Worm (Caenorhabditis elegans) whole organism, L1 larva: Measurements from ENCODE around the gene Y111B2A.12.
A peak's percentile ranks its signal among the peaks of the same experiment; 100 is the strongest.

ENCODE experiments used
- F16B12.6 ChIP-seq: fragments of 150-350 bp; optimal IDR thresholded peaks from 2 replicates; lab custom pipeline; 2014; ENCODE audit warnings: missing biosample characterization, missing genetic modification characterization
- aha-1 ChIP-seq: fragments of 150-350 bp; optimal IDR thresholded peaks from 2 replicates; lab custom pipeline; 2014; ENCODE audit warnings: missing biosample characterization, missing genetic modification characterization
- aly-2 ChIP-seq: fragments of 150-350 bp; optimal IDR thresholded peaks from 2 replicates; lab custom pipeline; 2014; ENCODE audit warnings: missing biosample characterization, missing genetic modification characterization
- blmp-1 ChIP-seq: fragments of 150-350 bp; optimal IDR thresholded peaks from 2 replicates; lab custom pipeline; 2014; ENCODE audit warnings: missing biosample characterization, missing genetic modification characterization
- ceh-82 ChIP-seq, 3 experiments: fragments of 150-350 bp in 1 of 3; sonication (generic microtip) in 2 of 3; optimal IDR thresholded peaks; 2 replicates each; lab custom pipeline; 2014 to 2017; ENCODE audit warnings: missing biosample characterization in 3 of 3, missing genetic modification characterization in 3 of 3
- ceh-90 ChIP-seq: sonication (generic microtip); optimal IDR thresholded peaks from 2 replicates; lab custom pipeline; 2016; ENCODE audit warnings: missing genetic modification characterization, missing compliant biosample characterization
- efl-1 ChIP-seq, 4 experiments: fragments of 150-350 bp; optimal IDR thresholded peaks in 3 of 4; peaks in 1 of 4; 1 replicate in 1 of 4; 2 replicates in 3 of 4; lab custom pipeline; 2014; ENCODE audit warnings: missing biosample characterization in 2 of 4, missing genetic modification characterization in 2 of 4, missing genetic modification reagents in 2 of 4
- egl-13 ChIP-seq: sonication (generic microtip); optimal IDR thresholded peaks from 2 replicates; lab custom pipeline; 2016; ENCODE audit warnings: missing genotype, missing genetic modification reagents, missing genetic modification characterization, missing compliant biosample characterization
- fkh-8 ChIP-seq: sonication (generic microtip); optimal IDR thresholded peaks from 2 replicates; lab custom pipeline; 2016; ENCODE audit warnings: mild to moderate bottlenecking, missing genetic modification characterization, missing compliant biosample characterization
- grh-1 ChIP-seq: fragments of 200-800 bp; sonication (Bioruptor generic); IDR thresholded peaks from 2 replicates; pipeline ENCODE4 v1.3.6; 2022; ENCODE audit warnings: missing genetic modification reagents, missing genetic modification characterization, missing compliant biosample characterization
- hlh-4 ChIP-seq: sonication (generic microtip); optimal IDR thresholded peaks from 2 replicates; lab custom pipeline; 2016; ENCODE audit warnings: mild to moderate bottlenecking, missing genetic modification characterization, missing compliant biosample characterization
- irx-1 ChIP-seq: sonication (generic microtip); optimal IDR thresholded peaks from 2 replicates; lab custom pipeline; 2016; ENCODE audit warnings: missing genetic modification characterization, missing compliant biosample characterization
- isw-1 ChIP-seq: fragments of 200-800 bp; sonication (Bioruptor generic); IDR thresholded peaks from 2 replicates; pipeline ENCODE4 v1.3.6; 2022; ENCODE audit warnings: missing genetic modification characterization, missing compliant biosample characterization
- lin-14 ChIP-seq: fragments of 200-800 bp; sonication (Bioruptor generic); optimal IDR thresholded peaks from 2 replicates; lab custom pipeline; 2018; ENCODE audit warnings: mild to moderate bottlenecking, missing genetic modification characterization, moderate library complexity, missing compliant biosample characterization
- lin-35 ChIP-seq, 2 experiments: fragments of 150-350 bp; optimal IDR thresholded peaks; 2 replicates each; lab custom pipeline; 2014; ENCODE audit warnings: missing biosample characterization in 2 of 2, missing genetic modification characterization in 2 of 2, missing genetic modification reagents in 2 of 2
- lin-39 ChIP-seq: fragments of 150-350 bp; optimal IDR thresholded peaks from 2 replicates; lab custom pipeline; 2014; ENCODE audit warnings: missing biosample characterization, missing genetic modification reagents, missing genetic modification characterization
- lir-3 ChIP-seq: sonication (generic microtip); optimal IDR thresholded peaks from 2 replicates; lab custom pipeline; 2016; ENCODE audit warnings: mild to moderate bottlenecking, missing genetic modification characterization, moderate library complexity, missing compliant biosample characterization; ENCODE audit not compliant: poor library complexity
- lsy-2 ChIP-seq, 2 experiments: fragments of 150-350 bp; optimal IDR thresholded peaks; 2 replicates each; lab custom pipeline; 2014; ENCODE audit warnings: missing biosample characterization in 2 of 2, missing genetic modification characterization in 2 of 2
- mab-9 ChIP-seq: fragments of 200-800 bp; sonication (Bioruptor generic); IDR thresholded peaks from 2 replicates; pipeline ENCODE4 v1.3.6; 2022; ENCODE audit warnings: missing genetic modification reagents, missing genetic modification characterization, missing compliant biosample characterization
- mdl-1 ChIP-seq, 2 experiments: fragments of 150-350 bp; optimal IDR thresholded peaks; 2 replicates each; lab custom pipeline; 2014 to 2017; ENCODE audit warnings: missing biosample characterization in 2 of 2, missing genetic modification characterization in 2 of 2, inconsistent platforms in 1 of 2
- mef-2 ChIP-seq: fragments of 150-350 bp; optimal IDR thresholded peaks from 2 replicates; lab custom pipeline; 2014; ENCODE audit warnings: missing biosample characterization, missing genetic modification characterization
- mep-1 ChIP-seq: fragments of 150-350 bp; optimal IDR thresholded peaks from 2 replicates; lab custom pipeline; 2014; ENCODE audit warnings: missing biosample characterization, missing genetic modification characterization
- nhr-12 ChIP-seq: sonication (generic microtip); optimal IDR thresholded peaks from 2 replicates; lab custom pipeline; 2017; ENCODE audit warnings: missing biosample characterization, missing genetic modification characterization
- nhr-19 ChIP-seq: fragments of 200-800 bp; sonication (Bioruptor generic); conservative IDR thresholded peaks from 2 replicates; pipeline ENCODE4 v1.3.6; 2022; ENCODE audit warnings: missing genetic modification characterization, missing compliant biosample characterization
- nhr-20 ChIP-seq: sonication (generic microtip); optimal IDR thresholded peaks from 2 replicates; lab custom pipeline; 2016; ENCODE audit warnings: mild to moderate bottlenecking, missing genetic modification characterization, missing compliant biosample characterization
- nhr-28 ChIP-seq: fragments of 150-350 bp; optimal IDR thresholded peaks from 2 replicates; lab custom pipeline; 2014; ENCODE audit warnings: missing biosample characterization, missing genetic modification characterization
- nhr-47 ChIP-seq: sonication (generic microtip); optimal IDR thresholded peaks from 2 replicates; lab custom pipeline; 2016; ENCODE audit warnings: mild to moderate bottlenecking, missing genetic modification characterization, moderate library complexity, missing compliant biosample characterization
- nhr-71 ChIP-seq: sonication (generic microtip); optimal IDR thresholded peaks from 2 replicates; lab custom pipeline; 2016; ENCODE audit warnings: mild to moderate bottlenecking, missing genetic modification characterization, moderate library complexity, missing compliant biosample characterization
- nhr-76 ChIP-seq: sonication (generic microtip); optimal IDR thresholded peaks from 2 replicates; lab custom pipeline; 2017; ENCODE audit warnings: missing biosample characterization, missing genetic modification characterization
- nhr-85 ChIP-seq: sonication (generic microtip); peaks from one replicate; lab custom pipeline; 2016; ENCODE audit warnings: missing genetic modification characterization, inconsistent platforms, missing compliant biosample characterization
- pax-3 ChIP-seq: fragments of 200-800 bp; sonication (Bioruptor generic); optimal IDR thresholded peaks from 2 replicates; lab custom pipeline; 2018; ENCODE audit warnings: mild to moderate bottlenecking, missing genetic modification characterization, moderate library complexity, missing compliant biosample characterization
- rnt-1 ChIP-seq: sonication (generic microtip); optimal IDR thresholded peaks from 2 replicates; lab custom pipeline; 2016; ENCODE audit warnings: mild to moderate bottlenecking, missing genetic modification characterization, moderate library complexity, missing compliant biosample characterization
- skn-1 ChIP-seq: fragments of 150-350 bp; optimal IDR thresholded peaks from 2 replicates; lab custom pipeline; 2014; ENCODE audit warnings: missing biosample characterization, missing genetic modification characterization
- snu-23 ChIP-seq: sonication (generic microtip); optimal IDR thresholded peaks from 2 replicates; lab custom pipeline; 2016; ENCODE audit warnings: missing genetic modification characterization, missing compliant biosample characterization
- sox-4 ChIP-seq: sonication (generic microtip); optimal IDR thresholded peaks from 2 replicates; lab custom pipeline; 2016; ENCODE audit warnings: missing genetic modification characterization, missing compliant biosample characterization
- sptf-1 ChIP-seq: fragments of 150-350 bp; optimal IDR thresholded peaks from 2 replicates; lab custom pipeline; 2014; ENCODE audit warnings: missing biosample characterization, missing genetic modification characterization
- sup-37 ChIP-seq: fragments of 200-800 bp; sonication (Bioruptor generic); optimal IDR thresholded peaks from 2 replicates; lab custom pipeline; 2018; ENCODE audit warnings: mild to moderate bottlenecking, missing genetic modification characterization, missing compliant biosample characterization
- swsn-7 ChIP-seq: sonication (generic microtip); optimal IDR thresholded peaks from 2 replicates; lab custom pipeline; 2016; ENCODE audit warnings: missing genetic modification characterization, missing compliant biosample characterization
- tbx-2 ChIP-seq: sonication (generic microtip); optimal IDR thresholded peaks from 2 replicates; lab custom pipeline; 2016; ENCODE audit warnings: missing genetic modification characterization, missing compliant biosample characterization
- unc-130 ChIP-seq: fragments of 150-350 bp; optimal IDR thresholded peaks from 2 replicates; lab custom pipeline; 2017; ENCODE audit warnings: missing biosample characterization, missing genetic modification characterization, inconsistent platforms
- unc-30 ChIP-seq: sonication (generic microtip); optimal IDR thresholded peaks from 2 replicates; lab custom pipeline; 2017; ENCODE audit warnings: missing biosample characterization, missing genetic modification characterization
- unc-86 ChIP-seq: sonication (generic microtip); optimal IDR thresholded peaks from 2 replicates; lab custom pipeline; 2016; ENCODE audit warnings: missing genetic modification characterization, missing compliant biosample characterization
- unc-98 ChIP-seq: fragments of 200-800 bp; sonication (Bioruptor generic); IDR thresholded peaks from 2 replicates; pipeline ENCODE4 v1.3.6; 2022; ENCODE audit warnings: missing genetic modification characterization, missing compliant biosample characterization
- xbp-1 ChIP-seq: sonication (generic microtip); optimal IDR thresholded peaks from 2 replicates; lab custom pipeline; 2016; ENCODE audit warnings: missing genetic modification characterization, missing compliant biosample characterization
- ztf-11 ChIP-seq, 2 experiments: sonication (generic microtip); optimal IDR thresholded peaks; 2 replicates each; lab custom pipeline; 2016 to 2017; ENCODE audit warnings: missing genetic modification characterization in 2 of 2, missing biosample characterization in 1 of 2, missing compliant biosample characterization in 1 of 2

Gene Y111B2A.12

DNA sequence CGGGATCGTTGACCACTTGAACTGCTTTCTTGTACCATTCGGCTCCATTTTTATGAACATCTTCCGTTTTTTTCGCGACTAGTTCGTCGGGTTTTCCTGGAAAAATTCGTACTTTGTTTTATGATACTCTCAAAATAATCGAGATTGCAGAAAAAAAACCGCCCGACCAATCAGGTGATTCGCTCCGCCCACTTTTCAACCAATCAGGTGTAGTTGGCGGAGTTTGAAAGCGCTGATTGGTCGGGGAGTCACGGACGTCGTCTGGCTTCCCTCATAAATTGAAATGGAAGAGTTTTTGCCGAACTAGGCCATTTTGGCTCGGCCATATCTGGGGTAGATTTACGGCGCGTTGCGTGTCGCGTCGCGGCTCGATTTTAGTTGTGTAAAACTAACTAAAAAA lies 43.5 kb downstream of the Y111B2A.12 start (continued):
- TF ChIP-seq pax-3, result no peak

DNA sequence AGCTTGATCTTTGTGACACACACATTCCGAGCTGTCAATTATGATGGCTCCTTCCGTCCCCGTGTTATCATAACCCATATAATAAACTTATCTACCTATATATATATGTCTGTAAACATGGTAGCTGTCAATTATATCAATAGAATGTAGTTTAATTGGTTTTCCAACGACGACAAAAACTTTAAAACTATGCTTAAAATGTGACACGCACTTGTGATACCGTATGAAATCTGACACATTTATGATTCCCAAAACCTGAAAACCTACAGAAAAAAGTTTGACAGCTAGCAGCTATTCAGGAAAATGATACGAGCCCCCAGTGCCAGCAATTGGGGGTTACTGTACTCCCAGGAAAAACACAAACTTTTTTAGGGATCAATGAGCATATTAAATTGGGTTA lies 49.6 kb downstream of the Y111B2A.12 start:
- TF ChIP-seq unc-86 (tag; lab: Kevin White, UChicago), result no peak
- no peak for TF ChIP-seq sptf-1 (tag; lab: Kevin White, UChicago)
- no peak for TF ChIP-seq ceh-82 (tag; optimal IDR thresholded peaks at IDR 0.05; lab: Kevin White, UChicago)
- TF ChIP-seq sox-4 (tag; lab: Kevin White, UChicago), result no peak
- no peak for TF ChIP-seq nhr-12 (tag; lab: Kevin White, UChicago)
- TF ChIP-seq unc-130, result no peak
- TF ChIP-seq lir-3, result no peak
- no peak for TF ChIP-seq nhr-20 (tag; lab: Kevin White, UChicago)
- TF ChIP-seq nhr-28, result no peak
- TF ChIP-seq swsn-7 (tag; lab: Kevin White, UChicago), result no peak
- TF ChIP-seq aha-1 (tag; lab: Kevin White, UChicago), result no peak
- no peak for TF ChIP-seq grh-1 (GFP tag; lab: Robert Waterston, UW)
- TF ChIP-seq xbp-1 (tag; lab: Kevin White, UChicago), result no peak
- TF ChIP-seq mab-9 (GFP tag; lab: Robert Waterston, UW), result no peak
- TF ChIP-seq pax-3, result no peak
- no peak for TF ChIP-seq hlh-4 (tag; lab: Kevin White, UChicago)
- no peak for TF ChIP-seq mef-2 (tag; lab: Kevin White, UChicago)
- no peak for TF ChIP-seq snu-23 (GFP tag; lab: Kevin White, UChicago)
- no peak for TF ChIP-seq tbx-2 (tag; lab: Kevin White, UChicago)

DNA sequence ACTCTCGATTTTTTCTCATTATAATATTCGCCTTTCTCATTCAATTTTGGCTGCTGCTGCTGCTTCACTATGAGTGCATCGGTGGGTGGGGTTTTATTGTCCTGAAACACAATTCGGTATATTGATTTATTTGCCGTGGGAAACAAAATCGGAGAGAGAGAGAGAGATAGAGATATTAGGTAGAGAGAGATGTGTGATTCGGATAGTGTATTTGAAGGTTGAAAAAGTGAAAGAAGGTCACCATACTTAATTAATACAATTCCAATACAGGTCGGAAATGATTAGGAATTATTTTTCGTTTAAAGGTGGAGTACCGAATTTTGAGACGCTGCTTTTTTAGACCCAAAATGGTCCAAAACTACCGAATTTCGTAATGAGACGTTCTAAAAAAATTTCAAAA lies 53.1 kb downstream of the Y111B2A.12 start, which contains the start of gene tpst-1:
Gene tpst-1 (minus strand): TSS at position 101 of the 400 bp plus-strand sequence.
- TF ChIP-seq snu-23 (GFP tag; lab: Kevin White, UChicago), result no peak
- TF ChIP-seq blmp-1, result peak; percentile 65
- TF ChIP-seq nhr-76 (tag; lab: Kevin White, UChicago), result no peak
- no peak for TF ChIP-seq aly-2 (tag; lab: Kevin White, UChicago)
- no peak for TF ChIP-seq lin-39 (tag; lab: Kevin White, UChicago)
- no peak for TF ChIP-seq nhr-12 (tag; lab: Kevin White, UChicago)
- TF ChIP-seq mab-9 (GFP tag; lab: Robert Waterston, UW), result no peak
- TF ChIP-seq xbp-1 (tag; lab: Kevin White, UChicago), result no peak
- no peak for TF ChIP-seq ceh-90 (tag; lab: Kevin White, UChicago)
- no peak for TF ChIP-seq unc-30 (tag; lab: Kevin White, UChicago)
- no peak for TF ChIP-seq sup-37 (GFP tag; lab: Kevin White, UChicago)
- TF ChIP-seq efl-1 (optimal IDR thresholded peaks at IDR 0.05; lab: Kevin White, UChicago), result no peak
- TF ChIP-seq efl-1 (GFP tag; optimal IDR thresholded peaks at IDR 0.05 in 1 of 2; lab: Kevin White, UChicago), result peak in 1 of 2 experiments; percentile 22
- no peak for TF ChIP-seq grh-1 (GFP tag; lab: Robert Waterston, UW)
- TF ChIP-seq ztf-11 (tag; optimal IDR thresholded peaks at IDR 0.05; lab: Kevin White, UChicago), result no peak
- TF ChIP-seq, all 84 proteins: peak for 2

DNA sequence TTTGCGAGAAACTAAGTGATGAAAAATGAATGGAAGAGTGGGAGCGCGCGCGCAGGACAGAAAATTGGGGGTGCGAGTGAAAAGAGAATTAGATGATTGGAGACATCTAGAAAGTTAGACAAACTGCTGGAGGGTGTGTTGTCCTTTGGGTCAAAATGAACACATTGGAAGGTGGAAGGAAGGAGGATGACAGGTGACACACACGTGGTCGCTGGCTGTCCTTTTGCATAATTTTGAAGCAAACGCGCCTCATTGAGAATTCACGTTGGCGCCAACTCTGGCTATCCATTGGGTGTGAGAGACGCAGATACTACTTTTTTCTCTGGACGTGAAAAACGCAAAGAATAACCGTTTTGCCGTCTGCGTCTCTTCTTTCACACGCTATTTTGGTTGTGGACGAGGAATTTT lies 56.4 kb downstream of the Y111B2A.12 start:
- TF ChIP-seq irx-1 (tag; lab: Kevin White, UChicago), result peak; percentile 31
- TF ChIP-seq nhr-47 (tag; lab: Kevin White, UChicago), result peak; percentile 56
- peak; percentile 56 for TF ChIP-seq pax-3
- peak; percentile 49 for TF ChIP-seq nhr-19 (GFP tag; lab: Robert Waterston, UW)
- TF ChIP-seq unc-86 (tag; lab: Kevin White, UChicago), result peak; percentile 43
- TF ChIP-seq lin-14 (GFP tag; lab: Kevin White, UChicago), result peak; percentile 87
- peak; percentile 28 for TF ChIP-seq unc-130
- TF ChIP-seq lin-35 (GFP tag; optimal IDR thresholded peaks at IDR 0.05; lab: Kevin White, UChicago), result peak; percentile 32 to 37
- peak in 1 of 2 experiments; percentile 41 for TF ChIP-seq lsy-2 (tag; optimal IDR thresholded peaks at IDR 0.05; lab: Kevin White, UChicago)
- TF ChIP-seq swsn-7 (tag; lab: Kevin White, UChicago), result peak; percentile 12
- TF ChIP-seq skn-1 (tag; lab: Kevin White, UChicago), result peak; percentile 11
- peak; percentile 24 for TF ChIP-seq egl-13 (tag; lab: Kevin White, UChicago)
- peak; percentile 52 for TF ChIP-seq nhr-20 (tag; lab: Kevin White, UChicago)
- TF ChIP-seq nhr-85 (tag; lab: Kevin White, UChicago), result peak; percentile 86
- peak; percentile 69 for TF ChIP-seq nhr-71
- TF ChIP-seq ceh-90 (tag; lab: Kevin White, UChicago), result peak; percentile 67
- peak; percentile 69 for TF ChIP-seq blmp-1
- 0 out of 2 replicates have a peak, but pooled peaks have one; percentile 27 for TF ChIP-seq unc-98
- peak; percentile 48 for TF ChIP-seq isw-1 (GFP tag; lab: Robert Waterston, UW)
- peak; percentile 81 for TF ChIP-seq fkh-8 (tag; lab: Kevin White, UChicago)
- peak in 1 of 2 experiments; percentile 41 for TF ChIP-seq mdl-1 (tag; optimal IDR thresholded peaks at IDR 0.05; lab: Kevin White, UChicago)
- TF ChIP-seq F16B12.6 (tag; lab: Kevin White, UChicago), result peak; percentile 1
- TF ChIP-seq rnt-1 (tag; lab: Kevin White, UChicago), result peak; percentile 15
- TF ChIP-seq mep-1, result peak; percentile 13
- peak; percentile 29 for TF ChIP-seq tbx-2 (tag; lab: Kevin White, UChicago)
